Worm (Caenorhabditis elegans): Measurements from ENCODE around the gene cyp-25A3.
"Not testable (repeated sequence)": the region's sequence is repeated elsewhere in the genome, so short reads cannot be mapped to it uniquely, and the experiment has no call there.

DNA sequence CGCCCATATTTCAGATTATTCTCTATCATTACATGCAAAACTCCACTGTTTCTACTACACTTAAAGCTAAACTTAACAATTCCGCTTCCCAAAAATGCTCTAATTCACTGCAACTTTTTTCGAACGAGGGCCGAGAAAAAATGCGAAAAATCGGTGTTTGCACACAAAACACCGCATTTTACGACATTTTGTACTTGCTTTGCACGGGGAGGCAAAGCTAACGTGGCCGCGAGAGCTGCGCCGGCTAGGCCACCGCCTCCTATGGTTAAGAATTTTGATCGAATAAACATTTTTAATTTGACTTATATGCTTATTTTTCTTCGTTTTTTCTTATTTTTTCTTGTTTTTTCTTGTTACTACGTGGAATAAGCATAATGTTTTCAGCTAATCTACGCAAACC, 15.3 kb upstream of the cyp-25A3 start:
- TF ChIP-seq nhr-76 (tag; optimal IDR thresholded peaks at IDR 0.05); elt-3 (tag; optimal IDR thresholded peaks at IDR 0.05); blmp-1 (tag; optimal IDR thresholded peaks at IDR 0.05); lin-13 (tag; optimal IDR thresholded peaks at IDR 0.05); sem-2 (GFP tag; optimal IDR thresholded peaks at IDR 0.05); unc-62 (GFP tag; optimal IDR thresholded peaks at IDR 0.05); bed-3 (GFP tag; optimal IDR thresholded peaks at IDR 0.05); elt-1 (tag; optimal IDR thresholded peaks at IDR 0.05; ENCODE audit: borderline replicate concordance, insufficient read depth); nhr-12 (tag; optimal IDR thresholded peaks at IDR 0.05); tbx-8 (GFP tag; optimal IDR thresholded peaks at IDR 0.05); mab-5 (tag; optimal IDR thresholded peaks at IDR 0.05): not testable (repeated sequence)

Data from whole organism, mixed stage, embryonic.